Worm (Caenorhabditis elegans) whole organism, L3 larva: Measurements from ENCODE around the gene daf-1.

ENCODE experiments used
- egl-27 ChIP-seq: sonication (generic microtip); optimal IDR thresholded peaks from 4 replicates; lab custom pipeline; 2017; ENCODE audit warnings: missing biosample characterization, missing genetic modification reagents, missing genetic modification characterization
- lin-15B ChIP-seq: fragments of 150-350 bp; optimal IDR thresholded peaks from 2 replicates; lab custom pipeline; 2014; ENCODE audit warnings: missing biosample characterization, missing genetic modification characterization
- lin-39 ChIP-seq: fragments of 150-350 bp; optimal IDR thresholded peaks from 2 replicates; lab custom pipeline; 2018; ENCODE audit warnings: missing biosample characterization, missing genetic modification reagents, missing genetic modification characterization
- mdl-1 ChIP-seq: fragments of 150-350 bp; optimal IDR thresholded peaks from 2 replicates; lab custom pipeline; 2014; ENCODE audit warnings: missing biosample characterization, missing genetic modification characterization
- snpc-4 ChIP-seq: fragments of 150-350 bp; optimal IDR thresholded peaks from 2 replicates; lab custom pipeline; 2014; ENCODE audit warnings: missing biosample characterization, missing genetic modification characterization
- tbx-2 ChIP-seq: sonication (generic microtip); optimal IDR thresholded peaks from 2 replicates; lab custom pipeline; 2016; ENCODE audit warnings: mild to moderate bottlenecking, missing genetic modification characterization, missing compliant biosample characterization
- unc-62 ChIP-seq: fragments of 150-350 bp; sonication (generic microtip); optimal IDR thresholded peaks from 4 replicates; lab custom pipeline; 2014; ENCODE audit warnings: missing biosample characterization, missing genetic modification reagents, missing genetic modification characterization
- zag-1 ChIP-seq: fragments of 150-350 bp; optimal IDR thresholded peaks from 2 replicates; lab custom pipeline; 2014; ENCODE audit warnings: missing biosample characterization, missing genetic modification characterization

DNA sequence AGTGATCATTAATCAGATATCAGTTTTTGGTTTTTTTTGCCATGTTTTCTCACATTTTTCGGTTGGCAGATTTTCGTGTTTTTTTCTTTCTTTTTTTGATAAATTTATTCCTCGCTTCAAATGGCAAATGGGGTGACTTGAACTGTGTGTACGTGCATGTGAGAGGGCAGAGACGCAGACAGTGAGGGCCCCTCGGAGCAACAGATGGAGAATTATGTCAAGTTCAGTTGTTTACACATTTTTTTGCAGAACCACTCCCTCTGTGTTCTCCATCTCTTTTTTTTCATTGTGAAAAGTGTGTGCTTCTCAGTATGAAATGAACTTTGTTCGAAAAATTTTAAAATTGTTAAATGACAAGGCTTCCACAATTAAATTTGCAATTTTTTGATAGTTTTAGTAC lies 2.1 kb upstream of the daf-1 start:
- TF ChIP-seq zag-1 (tag; lab: Kevin White, UChicago) = no peak
- no peak for TF ChIP-seq unc-62 (GFP tag; lab: Kevin White, UChicago)
- TF ChIP-seq tbx-2 (tag; lab: Kevin White, UChicago) = no peak
- TF ChIP-seq lin-15B = no peak
- no peak for TF ChIP-seq lin-39
- TF ChIP-seq egl-27 (tag; lab: Kevin White, UChicago) = no peak
- TF ChIP-seq mdl-1 (tag; lab: Kevin White, UChicago) = no peak
- TF ChIP-seq snpc-4 = no peak
